Worm (Caenorhabditis elegans): ENCODE measurements around the gene F21C10.10.

ce11 chrV:9076273-9076672 is 19.8 kb upstream of the F21C10.10 start, which contains the start of gene T27E4.7:
- TF ChIP-seq ceh-13 (GFP tag; optimal IDR thresholded peaks at IDR 0.05) (no peak), ama-1 (optimal IDR thresholded peaks at IDR 0.05) (no peak), flt-1 (GFP tag; IDR thresholded peaks at IDR 0.05) (no peak), tbx-37 (GFP tag; conservative IDR thresholded peaks at IDR 0.05) (no peak), ceh-36 (tag; optimal IDR thresholded peaks at IDR 0.05) (no peak), hnd-1 (tag; optimal IDR thresholded peaks at IDR 0.05) (no peak), tbx-11 (GFP tag; IDR thresholded peaks at IDR 0.05) (no peak), hmbx-1 (tag; optimal IDR thresholded peaks at IDR 0.05) (no peak), F13C5.2 (tag; optimal IDR thresholded peaks at IDR 0.05) (no peak), aly-1 (tag; optimal IDR thresholded peaks at IDR 0.05) (no peak), ets-7 (tag; optimal IDR thresholded peaks at IDR 0.05) (no peak), tra-4 (tag; optimal IDR thresholded peaks at IDR 0.05) (no peak), sea-1 (GFP tag; conservative IDR thresholded peaks at IDR 0.05) (no peak)
